Worm (Caenorhabditis elegans): Measurements from ENCODE around the gene snpn-1.

ce11 chrIV:5137809-5138208 is 47.0 kb upstream of the snpn-1 start:
- TF ChIP-seq elt-1 (tag; optimal IDR thresholded peaks at IDR 0.05) (no peak), ama-1 (optimal IDR thresholded peaks at IDR 0.05) (peak; percentile 13), tbx-2 (tag; optimal IDR thresholded peaks at IDR 0.05) (no peak)
